Fruit fly (Drosophila melanogaster) whole organism, embryonic: Measurements from ENCODE around the gene XRCC1.

ENCODE experiments used
- Ada2b ChIP-seq: fragments of 200-800 bp; sonication (Bioruptor generic); IDR thresholded peaks from 2 replicates; pipeline ENCODE4 v1.3.6; 2022; ENCODE audit warnings: missing biosample characterization, missing genetic modification characterization
- Asciz ChIP-seq: fragments of 200-800 bp; sonication (Bioruptor generic); optimal IDR thresholded peaks from 2 replicates; lab custom pipeline; 2017; ENCODE audit warnings: missing biosample characterization, mild to moderate bottlenecking, missing genetic modification characterization, missing genetic modification reagents
- Atf6 ChIP-seq: fragments of 200-800 bp; sonication (Bioruptor generic); IDR thresholded peaks from 2 replicates; pipeline ENCODE4 v1.3.6; 2022; ENCODE audit warnings: missing biosample characterization, missing genetic modification characterization
- Blimp-1 ChIP-seq: fragments of 200-800 bp; sonication (Bioruptor generic); optimal IDR thresholded peaks from 3 replicates; lab custom pipeline; 2018; ENCODE audit warnings: missing biosample characterization, missing genetic modification characterization, mild to moderate bottlenecking, moderate library complexity, missing genetic modification reagents
- CG10431 ChIP-seq: fragments of 200-800 bp; sonication (Bioruptor generic); optimal IDR thresholded peaks from 3 replicates; lab custom pipeline; 2018; ENCODE audit warnings: missing biosample characterization, mild to moderate bottlenecking, missing genetic modification characterization
- CG10543 ChIP-seq: fragments of 200-800 bp; sonication (Bioruptor generic); optimal IDR thresholded peaks from 3 replicates; lab custom pipeline; 2017; ENCODE audit warnings: missing biosample characterization, mild to moderate bottlenecking, missing genetic modification characterization, moderate library complexity
- CG11093 ChIP-seq: fragments of 200-800 bp; sonication (Bioruptor generic); IDR thresholded peaks from 3 replicates; pipeline ENCODE4 v1.3.6; 2022; ENCODE audit warnings: missing biosample characterization, missing genetic modification characterization
- CG12104 ChIP-seq: fragments of 200-800 bp; sonication (Bioruptor generic); optimal IDR thresholded peaks from 3 replicates; lab custom pipeline; 2016; ENCODE audit warnings: missing biosample characterization, missing genetic modification characterization
- CG12219 ChIP-seq: fragments of 200-800 bp; sonication (Bioruptor generic); optimal IDR thresholded peaks from 3 replicates; lab custom pipeline; 2018; ENCODE audit warnings: missing biosample characterization, mild to moderate bottlenecking, missing genetic modification characterization
- CG12769 ChIP-seq: fragments of 200-800 bp; sonication (Bioruptor generic); optimal IDR thresholded peaks from 2 replicates; lab custom pipeline; 2019; ENCODE audit warnings: missing biosample characterization, mild to moderate bottlenecking, missing genetic modification characterization, moderate library complexity
- CG13894 ChIP-seq: fragments of 200-800 bp; sonication (Bioruptor generic); optimal IDR thresholded peaks from 3 replicates; lab custom pipeline; 2018; ENCODE audit warnings: missing biosample characterization, mild to moderate bottlenecking, missing genetic modification characterization, moderate library complexity
- CG16813 ChIP-seq: fragments of 200-800 bp; sonication (Bioruptor generic); IDR thresholded peaks from 3 replicates; pipeline ENCODE4 v1.3.6; 2022; ENCODE audit warnings: missing biosample characterization, missing genetic modification characterization; ENCODE audit not compliant: partially characterized antibody
- CG17186 ChIP-seq: fragments of 200-800 bp; sonication (Bioruptor generic); optimal IDR thresholded peaks from 3 replicates; lab custom pipeline; 2017; ENCODE audit warnings: missing biosample characterization, missing genetic modification reagents, missing genetic modification characterization
- CG18262 ChIP-seq: fragments of 200-800 bp; optimal IDR thresholded peaks from 3 replicates; lab custom pipeline; 2019; ENCODE audit warnings: missing biosample characterization, mild to moderate bottlenecking, missing genetic modification characterization, moderate library complexity
- CG18619 ChIP-seq: fragments of 200-800 bp; sonication (Bioruptor generic); optimal IDR thresholded peaks from 3 replicates; lab custom pipeline; 2017; ENCODE audit warnings: missing biosample characterization, mild to moderate bottlenecking, missing genetic modification characterization
- CG30403 ChIP-seq: fragments of 200-800 bp; sonication (Bioruptor generic); optimal IDR thresholded peaks from 3 replicates; lab custom pipeline; 2016; ENCODE audit warnings: missing biosample characterization, missing genetic modification characterization
- CG3847 ChIP-seq: fragments of 200-800 bp; sonication (Bioruptor generic); IDR thresholded peaks from 2 replicates; pipeline ENCODE4 v1.3.6; 2022; ENCODE audit warnings: missing biosample characterization, missing genetic modification characterization
- CG8290 ChIP-seq, 3 experiments: fragments of 200-800 bp; sonication (Bioruptor generic); optimal IDR thresholded peaks; 2 replicates each; lab custom pipeline; 2016 to 2019; ENCODE audit warnings: missing biosample characterization in 3 of 3, missing genetic modification characterization in 3 of 3, mild to moderate bottlenecking in 2 of 3, moderate library complexity in 1 of 3
- CG9817 ChIP-seq: fragments of 200-800 bp; sonication (Bioruptor generic); optimal IDR thresholded peaks from 2 replicates; lab custom pipeline; 2018; ENCODE audit warnings: missing biosample characterization, mild to moderate bottlenecking, missing genetic modification characterization, moderate library complexity
- CkIIα-i1 ChIP-seq: fragments of 200-800 bp; sonication (Bioruptor generic); IDR thresholded peaks from 2 replicates; pipeline ENCODE4 v1.3.6; 2022; ENCODE audit warnings: missing biosample characterization, missing genetic modification characterization
- E2f2 ChIP-seq: fragments of 200-800 bp; sonication (Bioruptor generic); IDR thresholded peaks from 2 replicates; pipeline ENCODE4 v1.3.6; 2022; ENCODE audit warnings: missing biosample characterization, missing genetic modification characterization
- Fer1 ChIP-seq: fragments of 200-800 bp; sonication (Bioruptor generic); optimal IDR thresholded peaks from 2 replicates; lab custom pipeline; 2017; ENCODE audit warnings: missing biosample characterization, mild to moderate bottlenecking, missing genetic modification characterization
- Fer3 ChIP-seq: fragments of 200-800 bp; sonication (Bioruptor generic); optimal IDR thresholded peaks from 2 replicates; lab custom pipeline; 2018; ENCODE audit warnings: missing biosample characterization, mild to moderate bottlenecking, missing genetic modification characterization, moderate library complexity
- Gsc ChIP-seq: fragments of 200-800 bp; sonication (Bioruptor generic); IDR thresholded peaks from 2 replicates; pipeline ENCODE4 v1.3.6; 2022; ENCODE audit warnings: missing biosample characterization, missing genetic modification characterization
- HLH3B ChIP-seq: fragments of 200-800 bp; sonication (Bioruptor generic); IDR thresholded peaks from 2 replicates; pipeline ENCODE4 v1.3.6; 2022; ENCODE audit warnings: missing biosample characterization, missing genetic modification characterization
- Hand ChIP-seq: fragments of 200-800 bp; sonication (Bioruptor generic); optimal IDR thresholded peaks from 2 replicates; lab custom pipeline; 2017; ENCODE audit warnings: mild to moderate bottlenecking, missing biosample characterization, missing genetic modification reagents, missing genetic modification characterization
- MESR4 ChIP-seq: fragments of 200-800 bp; sonication (Bioruptor generic); optimal IDR thresholded peaks from 2 replicates; lab custom pipeline; 2018; ENCODE audit warnings: missing biosample characterization, mild to moderate bottlenecking, missing genetic modification characterization, moderate library complexity
- Meics ChIP-seq: fragments of 200-800 bp; sonication (Bioruptor generic); optimal IDR thresholded peaks from 2 replicates; lab custom pipeline; 2017; ENCODE audit warnings: missing biosample characterization, mild to moderate bottlenecking, missing genetic modification characterization
- PHDP ChIP-seq: fragments of 200-800 bp; sonication (Bioruptor generic); optimal IDR thresholded peaks from 3 replicates; lab custom pipeline; 2018; ENCODE audit warnings: missing biosample characterization, mild to moderate bottlenecking, missing genetic modification characterization, moderate library complexity
- Ptx1 ChIP-seq: fragments of 200-800 bp; sonication (Bioruptor generic); IDR thresholded peaks from 2 replicates; pipeline ENCODE4 v1.3.6; 2022; ENCODE audit warnings: missing biosample characterization, missing genetic modification characterization
- Six4 ChIP-seq: fragments of 200-800 bp; sonication (Bioruptor generic); optimal IDR thresholded peaks from 2 replicates; lab custom pipeline; 2016; ENCODE audit warnings: missing biosample characterization, missing genetic modification characterization
- Vsx1 ChIP-seq: fragments of 200-800 bp; sonication (Bioruptor generic); optimal IDR thresholded peaks from 2 replicates; lab custom pipeline; 2017; ENCODE audit warnings: missing biosample characterization, mild to moderate bottlenecking, missing genetic modification characterization, missing genetic modification reagents
- Xbp1 ChIP-seq: fragments of 200-800 bp; sonication (Bioruptor generic); optimal IDR thresholded peaks from 3 replicates; lab custom pipeline; 2016; ENCODE audit warnings: missing biosample characterization, mild to moderate bottlenecking, missing genetic modification characterization
- YL-1 ChIP-seq: fragments of 200-800 bp; sonication (Bioruptor generic); optimal IDR thresholded peaks from 3 replicates; lab custom pipeline; 2017; ENCODE audit warnings: missing biosample characterization, mild to moderate bottlenecking, missing genetic modification characterization
- ap ChIP-seq: fragments of 200-800 bp; sonication (Bioruptor generic); IDR thresholded peaks from 2 replicates; pipeline ENCODE4 v1.3.6; 2022; ENCODE audit warnings: missing biosample characterization, missing genetic modification characterization
- bcd ChIP-seq: fragments of 200-800 bp; sonication (Bioruptor generic); optimal IDR thresholded peaks from 2 replicates; lab custom pipeline; 2017; ENCODE audit warnings: missing biosample characterization, mild to moderate bottlenecking, missing genetic modification characterization
- fd102C ChIP-seq: fragments of 200-800 bp; sonication (Bioruptor generic); optimal IDR thresholded peaks from 2 replicates; lab custom pipeline; 2018; ENCODE audit warnings: missing biosample characterization, mild to moderate bottlenecking, missing genetic modification characterization, moderate library complexity
- fd3F ChIP-seq: fragments of 200-800 bp; sonication (Bioruptor generic); optimal IDR thresholded peaks from 2 replicates; lab custom pipeline; 2018; ENCODE audit warnings: missing biosample characterization, mild to moderate bottlenecking, missing genetic modification characterization, moderate library complexity
- fd96Cb ChIP-seq: fragments of 200-800 bp; sonication (Bioruptor generic); optimal IDR thresholded peaks from 2 replicates; lab custom pipeline; 2018; ENCODE audit warnings: missing biosample characterization, mild to moderate bottlenecking, missing genetic modification characterization, moderate library complexity
- ind ChIP-seq: fragments of 200-800 bp; sonication (Bioruptor generic); optimal IDR thresholded peaks from 3 replicates; lab custom pipeline; 2016; ENCODE audit warnings: missing biosample characterization, missing genetic modification characterization
- kni ChIP-seq: fragments of 200-800 bp; sonication (Bioruptor generic); optimal IDR thresholded peaks from 3 replicates; lab custom pipeline; 2017; ENCODE audit warnings: mild to moderate bottlenecking, missing biosample characterization, missing genetic modification reagents, missing genetic modification characterization
- mirr ChIP-seq: fragments of 200-800 bp; sonication (Bioruptor generic); optimal IDR thresholded peaks from 3 replicates; lab custom pipeline; 2018; ENCODE audit warnings: missing biosample characterization, mild to moderate bottlenecking, missing genetic modification characterization
- nau ChIP-seq: fragments of 200-800 bp; sonication (Bioruptor generic); optimal IDR thresholded peaks from 3 replicates; lab custom pipeline; 2017; ENCODE audit warnings: missing biosample characterization, mild to moderate bottlenecking, missing genetic modification characterization, missing genetic modification reagents
- pho ChIP-seq: fragments of 200-800 bp; sonication (Bioruptor generic); optimal IDR thresholded peaks from 2 replicates; lab custom pipeline; 2016; ENCODE audit warnings: missing biosample characterization, missing genetic modification characterization
- phol ChIP-seq: fragments of 200-800 bp; sonication (Bioruptor generic); optimal IDR thresholded peaks from 3 replicates; lab custom pipeline; 2018; ENCODE audit warnings: missing biosample characterization, mild to moderate bottlenecking, missing genetic modification characterization, moderate library complexity
- ro ChIP-seq: fragments of 200-800 bp; sonication (Bioruptor generic); IDR thresholded peaks from 2 replicates; pipeline ENCODE4 v1.3.6; 2022; ENCODE audit warnings: missing biosample characterization, missing genetic modification characterization
- schlank ChIP-seq: fragments of 200-800 bp; sonication (Bioruptor generic); optimal IDR thresholded peaks from 2 replicates; lab custom pipeline; 2018; ENCODE audit warnings: missing biosample characterization, mild to moderate bottlenecking, missing genetic modification characterization
- slou ChIP-seq: fragments of 200-800 bp; sonication (Bioruptor generic); optimal IDR thresholded peaks from 3 replicates; lab custom pipeline; 2016; ENCODE audit warnings: missing biosample characterization, missing genetic modification characterization
- sob ChIP-seq: fragments of 200-800 bp; sonication (Bioruptor generic); IDR thresholded peaks from 2 replicates; pipeline ENCODE4 v1.3.6; 2022; ENCODE audit warnings: missing biosample characterization, missing genetic modification characterization
- tio ChIP-seq: fragments of 200-800 bp; sonication (Bioruptor generic); optimal IDR thresholded peaks from 2 replicates; lab custom pipeline; 2017; ENCODE audit warnings: missing biosample characterization, missing genetic modification characterization, inconsistent platforms

The XRCC1 gene

DNA sequence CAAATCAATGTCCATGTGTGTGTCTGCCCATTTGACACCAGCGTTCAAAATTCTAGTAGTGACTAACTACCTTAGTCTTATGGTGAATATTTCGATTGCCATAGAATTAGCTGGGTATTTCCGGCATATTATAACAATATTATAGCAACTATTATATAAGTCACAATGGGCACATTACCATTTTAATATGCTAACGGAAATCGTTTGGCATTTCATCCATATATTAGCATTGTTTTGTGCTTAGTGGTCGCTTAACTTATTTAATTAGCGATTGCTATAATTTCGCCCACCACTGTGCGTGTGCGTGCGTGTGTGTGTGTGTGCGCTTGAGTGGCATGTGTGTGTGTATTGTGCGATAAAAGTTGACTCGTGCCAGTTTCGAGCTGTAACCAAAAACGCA is 7.0 kb downstream of the XRCC1 start (continued):
- TF ChIP-seq kni (no peak), CG12104 (GFP tag; lab: Kevin White, UChicago) (no peak), CG13894 (tag; lab: Kevin White, UChicago) (peak; percentile 7), bcd (GFP tag; lab: Kevin White, UChicago) (peak; percentile 31), CG12769 (tag; lab: Kevin White, UChicago) (peak; percentile 65), pho (GFP tag; lab: Kevin White, UChicago) (no peak), Blimp-1 (GFP tag; lab: Kevin White, UChicago) (peak; percentile 5), Ptx1 (peak; percentile 22; the same call in 1 of the 2 replicates), CG18262 (peak; percentile 19), Asciz (GFP tag; lab: Kevin White, UChicago) (peak; percentile 31), HLH3B (GFP tag; lab: Robert Waterston, UW) (0 out of 2 replicates have a peak, but pooled peaks have one; percentile 38), Six4 (GFP tag; lab: Kevin White, UChicago) (no peak), nau (GFP tag; lab: Kevin White, UChicago) (peak; percentile 10), CG16813 (GFP tag; lab: Robert Waterston, UW) (no peak), Hand (GFP tag; lab: Kevin White, UChicago) (peak; percentile 71), MESR4 (GFP tag; lab: Kevin White, UChicago) (no peak), Ada2b (GFP tag; lab: Robert Waterston, UW) (peak; percentile 7; the same call in 1 of the 2 replicates), Gsc (no peak), CG3847 (GFP tag; lab: Robert Waterston, UW) (0 out of 2 replicates have a peak, but pooled peaks have one; percentile 23), E2f2 (GFP tag; lab: Robert Waterston, UW) (peak; percentile 26; the same call in 1 of the 2 replicates), sob (GFP tag; lab: Robert Waterston, UW) (0 out of 2 replicates have a peak, but pooled peaks have one; percentile 20), CG10543 (no peak), CG11093 (GFP tag; lab: Robert Waterston, UW) (no peak), Fer1 (GFP tag; lab: Kevin White, UChicago) (peak; percentile 74), fd96Cb (tag; lab: Kevin White, UChicago) (peak; percentile 11), fd3F (GFP tag; lab: Kevin White, UChicago) (peak; percentile 27), ap (no peak), Vsx1 (no peak), CkIIα-i1 (GFP tag; lab: Robert Waterston, UW) (no peak), Meics (GFP tag; lab: Kevin White, UChicago) (peak; percentile 74), slou (GFP tag; lab: Kevin White, UChicago) (no peak), CG18619 (GFP tag; lab: Kevin White, UChicago) (peak; percentile 26), schlank (peak; percentile 37), fd102C (GFP tag; lab: Kevin White, UChicago) (no peak), CG10431 (GFP tag; lab: Kevin White, UChicago) (no peak), tio (GFP tag; lab: Kevin White, UChicago) (no peak), ro (no peak), CG30403 (GFP tag; lab: Kevin White, UChicago) (peak; percentile 29), CG17186 (GFP tag; lab: Kevin White, UChicago) (no peak), Fer3 (tag; lab: Kevin White, UChicago) (peak; percentile 56), PHDP (tag; lab: Kevin White, UChicago) (peak; percentile 60), ind (GFP tag; lab: Kevin White, UChicago) (peak; percentile 36), YL-1 (GFP tag; lab: Kevin White, UChicago) (no peak), CG8290 (GFP tag; optimal IDR thresholded peaks at IDR 0.05; lab: Kevin White, UChicago) (no peak), CG8290 (tag; optimal IDR thresholded peaks at IDR 0.05; lab: Kevin White, UChicago) (peak in 1 of 2 experiments; percentile 48), mirr (GFP tag; lab: Kevin White, UChicago) (peak; percentile 30), Atf6 (no peak), Xbp1 (GFP tag; lab: Kevin White, UChicago) (peak; percentile 5), CG9817 (tag; lab: Kevin White, UChicago) (peak; percentile 59), phol (tag; lab: Kevin White, UChicago) (peak; percentile 43), CG12219 (GFP tag; lab: Kevin White, UChicago) (peak; percentile 22)
